Worm (Caenorhabditis elegans) whole organism, L1 larva: ENCODE results near the gene eif-2Bepsilon.
A peak's percentile ranks its signal among the peaks of the same experiment; 100 is the strongest.

ENCODE experiments used
- C04F5.9 ChIP-seq: sonication (generic microtip); optimal IDR thresholded peaks from 2 replicates; lab custom pipeline; 2016; ENCODE audit warnings: missing genetic modification characterization, missing compliant biosample characterization
- aha-1 ChIP-seq: fragments of 150-350 bp; optimal IDR thresholded peaks from 2 replicates; lab custom pipeline; 2014; ENCODE audit warnings: missing biosample characterization, missing genetic modification characterization
- blmp-1 ChIP-seq: fragments of 150-350 bp; optimal IDR thresholded peaks from 2 replicates; lab custom pipeline; 2014; ENCODE audit warnings: missing biosample characterization, missing genetic modification characterization
- ceh-90 ChIP-seq: sonication (generic microtip); optimal IDR thresholded peaks from 2 replicates; lab custom pipeline; 2016; ENCODE audit warnings: missing genetic modification characterization, missing compliant biosample characterization
- efl-1 ChIP-seq, 4 experiments: fragments of 150-350 bp; optimal IDR thresholded peaks in 3 of 4; peaks in 1 of 4; 1 replicate in 1 of 4; 2 replicates in 3 of 4; lab custom pipeline; 2014; ENCODE audit warnings: missing biosample characterization in 2 of 4, missing genetic modification characterization in 2 of 4, missing genetic modification reagents in 2 of 4
- efl-3 ChIP-seq: fragments of 200-800 bp; sonication (Bioruptor generic); optimal IDR thresholded peaks from 2 replicates; lab custom pipeline; 2018; ENCODE audit warnings: mild to moderate bottlenecking, missing genetic modification characterization, missing compliant biosample characterization
- egl-27 ChIP-seq, 2 experiments: fragments of 150-350 bp in 1 of 2; sonication (generic microtip); optimal IDR thresholded peaks; 3 replicates each; lab custom pipeline; 2017 to 2018; ENCODE audit warnings: missing biosample characterization in 2 of 2, missing genetic modification characterization in 2 of 2, missing genetic modification reagents in 2 of 2
- elt-2 ChIP-seq: sonication (generic microtip); optimal IDR thresholded peaks from 2 replicates; lab custom pipeline; 2016; ENCODE audit warnings: missing genetic modification characterization, mild to moderate bottlenecking, inconsistent platforms, missing compliant biosample characterization, missing genetic modification reagents
- ets-5 ChIP-seq: fragments of 200-800 bp; sonication (Bioruptor generic); IDR thresholded peaks from 2 replicates; pipeline ENCODE4 v1.3.6; 2022; ENCODE audit warnings: missing genetic modification characterization, missing compliant biosample characterization
- fkh-4 ChIP-seq: sonication (generic microtip); optimal IDR thresholded peaks from 2 replicates; lab custom pipeline; 2016; ENCODE audit warnings: missing compliant biosample characterization, missing genetic modification characterization, borderline replicate concordance
- fkh-8 ChIP-seq: sonication (generic microtip); optimal IDR thresholded peaks from 2 replicates; lab custom pipeline; 2016; ENCODE audit warnings: mild to moderate bottlenecking, missing genetic modification characterization, missing compliant biosample characterization
- grh-1 ChIP-seq: fragments of 200-800 bp; sonication (Bioruptor generic); IDR thresholded peaks from 2 replicates; pipeline ENCODE4 v1.3.6; 2022; ENCODE audit warnings: missing genetic modification reagents, missing genetic modification characterization, missing compliant biosample characterization
- hlh-17 ChIP-seq: fragments of 200-800 bp; sonication (Bioruptor generic); optimal IDR thresholded peaks from 2 replicates; lab custom pipeline; 2018; ENCODE audit warnings: missing genetic modification characterization, mild to moderate bottlenecking, missing compliant biosample characterization, moderate library complexity, borderline replicate concordance
- hlh-4 ChIP-seq: sonication (generic microtip); optimal IDR thresholded peaks from 2 replicates; lab custom pipeline; 2016; ENCODE audit warnings: mild to moderate bottlenecking, missing genetic modification characterization, missing compliant biosample characterization
- lin-13 ChIP-seq: fragments of 150-350 bp; optimal IDR thresholded peaks from 2 replicates; lab custom pipeline; 2014; ENCODE audit warnings: missing biosample characterization, missing genetic modification reagents, missing genetic modification characterization
- lin-14 ChIP-seq: fragments of 200-800 bp; sonication (Bioruptor generic); optimal IDR thresholded peaks from 2 replicates; lab custom pipeline; 2018; ENCODE audit warnings: mild to moderate bottlenecking, missing genetic modification characterization, moderate library complexity, missing compliant biosample characterization
- lin-15B ChIP-seq: fragments of 150-350 bp; sonication (generic microtip); optimal IDR thresholded peaks from 3 replicates; lab custom pipeline; 2014; ENCODE audit warnings: missing biosample characterization, missing genetic modification characterization
- lsy-2 ChIP-seq, 2 experiments: fragments of 150-350 bp; optimal IDR thresholded peaks; 2 replicates each; lab custom pipeline; 2014; ENCODE audit warnings: missing biosample characterization in 2 of 2, missing genetic modification characterization in 2 of 2
- mab-9 ChIP-seq: fragments of 200-800 bp; sonication (Bioruptor generic); IDR thresholded peaks from 2 replicates; pipeline ENCODE4 v1.3.6; 2022; ENCODE audit warnings: missing genetic modification reagents, missing genetic modification characterization, missing compliant biosample characterization
- mep-1 ChIP-seq: fragments of 150-350 bp; optimal IDR thresholded peaks from 2 replicates; lab custom pipeline; 2014; ENCODE audit warnings: missing biosample characterization, missing genetic modification characterization
- nhr-19 ChIP-seq: fragments of 200-800 bp; sonication (Bioruptor generic); conservative IDR thresholded peaks from 2 replicates; pipeline ENCODE4 v1.3.6; 2022; ENCODE audit warnings: missing genetic modification characterization, missing compliant biosample characterization
- nhr-20 ChIP-seq: sonication (generic microtip); optimal IDR thresholded peaks from 2 replicates; lab custom pipeline; 2016; ENCODE audit warnings: mild to moderate bottlenecking, missing genetic modification characterization, missing compliant biosample characterization
- nhr-237 ChIP-seq: fragments of 150-350 bp; optimal IDR thresholded peaks from 2 replicates; lab custom pipeline; 2014; ENCODE audit warnings: missing biosample characterization, missing genetic modification characterization
- nhr-28 ChIP-seq: fragments of 150-350 bp; optimal IDR thresholded peaks from 2 replicates; lab custom pipeline; 2014; ENCODE audit warnings: missing biosample characterization, missing genetic modification characterization
- nhr-71 ChIP-seq: sonication (generic microtip); optimal IDR thresholded peaks from 2 replicates; lab custom pipeline; 2016; ENCODE audit warnings: mild to moderate bottlenecking, missing genetic modification characterization, moderate library complexity, missing compliant biosample characterization
- nhr-76 ChIP-seq: sonication (generic microtip); optimal IDR thresholded peaks from 2 replicates; lab custom pipeline; 2017; ENCODE audit warnings: missing biosample characterization, missing genetic modification characterization
- pag-3 ChIP-seq: sonication (generic microtip); optimal IDR thresholded peaks from 2 replicates; lab custom pipeline; 2017; ENCODE audit warnings: missing genetic modification characterization, mild to moderate bottlenecking, missing compliant biosample characterization, antibody characterized with exemption, borderline replicate concordance; ENCODE audit not compliant: insufficient read depth
- skn-1 ChIP-seq: fragments of 150-350 bp; optimal IDR thresholded peaks from 2 replicates; lab custom pipeline; 2014; ENCODE audit warnings: missing biosample characterization, missing genetic modification characterization
- sox-4 ChIP-seq: sonication (generic microtip); optimal IDR thresholded peaks from 2 replicates; lab custom pipeline; 2016; ENCODE audit warnings: missing genetic modification characterization, missing compliant biosample characterization
- tlp-1 ChIP-seq: fragments of 150-350 bp; optimal IDR thresholded peaks from 2 replicates; lab custom pipeline; 2014; ENCODE audit warnings: missing biosample characterization, missing genetic modification characterization
- zip-4 ChIP-seq: fragments of 200-800 bp; sonication (Bioruptor generic); optimal IDR thresholded peaks from 2 replicates; lab custom pipeline; 2018; ENCODE audit warnings: mild to moderate bottlenecking, missing genetic modification characterization, moderate library complexity, missing compliant biosample characterization

The eif-2Bepsilon gene

DNA sequence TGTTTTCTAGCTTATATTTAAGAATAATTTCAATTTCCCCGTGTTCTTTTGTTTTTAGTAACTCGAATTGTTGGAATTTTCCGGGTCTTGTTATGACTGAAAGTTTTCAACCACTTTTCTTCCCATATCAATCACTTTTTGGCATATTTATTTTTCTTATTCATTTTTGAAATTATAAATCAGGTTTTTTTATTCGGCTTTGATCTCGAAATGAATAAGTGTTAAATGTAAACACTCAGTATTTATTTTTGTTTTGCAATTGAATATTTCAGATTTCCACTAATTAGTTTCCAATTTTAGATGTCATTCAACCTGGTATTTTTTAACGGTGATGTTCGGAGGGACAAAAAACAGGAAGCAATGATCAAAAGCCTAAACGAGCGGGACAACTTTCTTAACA lies 2.9 kb downstream of the eif-2Bepsilon start, which contains the start of gene etc-1:
etc-1 (plus strand) TSS at position 301 of the 400 bp plus-strand sequence.
- no peak for TF ChIP-seq egl-27 (tag; optimal IDR thresholded peaks at IDR 0.05; lab: Kevin White, UChicago)
- no peak for TF ChIP-seq nhr-20 (tag; lab: Kevin White, UChicago)
- TF ChIP-seq mab-9, result no peak
- TF ChIP-seq fkh-8 (tag; lab: Kevin White, UChicago), result no peak
- no peak for TF ChIP-seq lin-13 (GFP tag; lab: Kevin White, UChicago)
- TF ChIP-seq zip-4 (GFP tag; lab: Kevin White, UChicago), result no peak
- no peak for TF ChIP-seq aha-1 (tag; lab: Kevin White, UChicago)
- TF ChIP-seq C04F5.9 (tag; lab: Kevin White, UChicago), result no peak
- TF ChIP-seq lin-15B (tag; lab: Kevin White, UChicago), result no peak
- TF ChIP-seq ceh-90 (tag; lab: Kevin White, UChicago), result no peak
- TF ChIP-seq grh-1, result no peak
- no peak for TF ChIP-seq skn-1
- no peak for TF ChIP-seq pag-3 (tag; lab: Kevin White, UChicago)
- TF ChIP-seq sox-4, result no peak
- no peak for TF ChIP-seq elt-2 (tag; lab: Kevin White, UChicago)

DNA sequence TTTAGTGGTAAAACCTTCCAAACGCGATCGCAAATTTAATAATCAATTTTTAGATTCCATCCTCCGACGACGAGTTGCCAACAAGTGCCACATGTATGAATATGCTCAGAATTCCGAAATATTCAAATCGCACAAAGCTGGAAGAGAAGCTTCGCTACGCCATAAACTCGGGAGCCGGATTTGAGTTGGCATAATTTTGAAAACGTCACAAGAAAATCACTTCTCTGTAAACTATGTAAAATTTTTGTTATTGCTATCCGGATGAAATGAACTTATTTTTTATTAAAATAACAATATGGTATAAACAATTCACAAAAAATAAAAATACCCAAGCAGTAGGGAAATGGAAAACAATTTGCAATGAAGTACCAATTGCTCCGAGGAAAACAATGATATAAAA lies 7.2 kb downstream of the eif-2Bepsilon start:
- no peak for TF ChIP-seq efl-1 (optimal IDR thresholded peaks at IDR 0.05; lab: Kevin White, UChicago)
- peak in 1 of 2 experiments; percentile 74 for TF ChIP-seq efl-1 (GFP tag; optimal IDR thresholded peaks at IDR 0.05 in 1 of 2; lab: Kevin White, UChicago)
- TF ChIP-seq hlh-4 (tag; lab: Kevin White, UChicago), result no peak

DNA sequence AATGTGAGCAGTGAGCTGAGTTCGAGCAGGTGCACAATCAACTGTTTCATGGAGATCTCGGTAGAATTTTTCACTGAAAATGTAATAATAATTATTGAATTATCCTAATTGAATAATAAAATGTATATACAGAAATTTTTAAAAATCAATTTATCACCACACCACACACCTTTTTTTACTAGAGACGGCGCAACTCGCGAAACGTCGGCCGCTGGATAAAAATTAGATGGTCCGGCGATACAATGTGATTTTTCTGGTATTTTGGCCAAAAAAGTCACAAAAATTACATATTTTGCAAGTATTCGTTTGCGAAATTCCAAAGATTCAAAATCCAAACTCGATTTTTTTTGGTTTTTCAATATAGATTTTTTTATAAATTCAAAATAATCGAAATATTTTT lies 9.2 kb downstream of the eif-2Bepsilon start:
- TF ChIP-seq efl-3 (GFP tag; lab: Kevin White, UChicago) (no peak), ets-5 (GFP tag; lab: Robert Waterston, UW) (no peak), efl-1 (optimal IDR thresholded peaks at IDR 0.05; lab: Kevin White, UChicago) (no peak), efl-1 (GFP tag; optimal IDR thresholded peaks at IDR 0.05 in 1 of 2; lab: Kevin White, UChicago) (peak in 1 of 2 experiments; percentile 79), mep-1 (tag; lab: Kevin White, UChicago) (no peak), nhr-19 (GFP tag; lab: Robert Waterston, UW) (no peak), nhr-28 (tag; lab: Kevin White, UChicago) (no peak), nhr-76 (tag; lab: Kevin White, UChicago) (no peak)

ce11 chrII:8675369-8675768 lies 13.7 kb downstream of the eif-2Bepsilon start:
- TF ChIP-seq lin-14 (GFP tag; lab: Kevin White, UChicago), result peak; percentile 41
- peak; percentile 17 for TF ChIP-seq zip-4 (GFP tag; lab: Kevin White, UChicago)
- no peak for TF ChIP-seq hlh-17 (GFP tag; lab: Kevin White, UChicago)
- TF ChIP-seq fkh-4 (tag; lab: Kevin White, UChicago), result no peak
- peak; percentile 59 for TF ChIP-seq skn-1
- TF ChIP-seq lsy-2 (tag; optimal IDR thresholded peaks at IDR 0.05; lab: Kevin White, UChicago), result peak in 1 of 2 experiments; percentile 19
- TF ChIP-seq blmp-1 (tag; lab: Kevin White, UChicago), result peak; percentile 34
- TF ChIP-seq nhr-237 (tag; lab: Kevin White, UChicago), result no peak
- no peak for TF ChIP-seq pag-3 (tag; lab: Kevin White, UChicago)
- TF ChIP-seq nhr-71, result peak; percentile 2
- TF ChIP-seq, all 84 proteins: peak for 6

DNA sequence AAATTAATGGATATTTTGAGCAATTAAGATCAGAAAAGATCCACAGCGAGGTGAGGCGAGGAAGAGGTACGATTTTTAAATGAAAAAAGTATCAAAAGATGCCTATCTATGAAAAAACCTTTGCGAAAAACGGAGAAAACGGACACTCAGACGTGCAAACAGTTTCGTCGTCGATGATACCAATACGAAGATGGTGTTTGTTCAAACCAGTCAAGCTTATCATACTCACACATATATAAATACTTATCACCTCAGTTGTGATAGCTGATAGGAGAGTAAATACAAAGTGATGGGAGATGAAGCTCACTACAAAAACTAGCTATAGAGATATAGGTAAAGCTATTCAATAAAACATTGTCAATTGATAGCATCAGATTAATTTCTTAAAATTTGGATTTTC lies 18.1 kb downstream of the eif-2Bepsilon start:
- TF ChIP-seq elt-2 (tag; lab: Kevin White, UChicago), result peak; percentile 55
- no peak for TF ChIP-seq pag-3 (tag; lab: Kevin White, UChicago)
- TF ChIP-seq tlp-1 (tag; lab: Kevin White, UChicago), result peak; percentile 19
- TF ChIP-seq lin-14 (GFP tag; lab: Kevin White, UChicago), result peak; percentile 6
